Worm (Caenorhabditis elegans): ENCODE results near the gene C30F2.2.

C30F2.2 gene

ce11 chrX:16085094-16085493 is at the start of gene C30F2.2:
Gene C30F2.2 (minus strand): TSS chrX:16085215.
- TF ChIP-seq him-1 (tag; optimal IDR thresholded peaks at IDR 0.05) = no peak
- no peak for TF ChIP-seq dao-5 (tag; optimal IDR thresholded peaks at IDR 0.05)
- TF ChIP-seq W03F9.2 (tag; optimal IDR thresholded peaks at IDR 0.05) = no peak

- TF ChIP-seq him-1 (tag; optimal IDR thresholded peaks at IDR 0.05) (peak; percentile 2), dao-5 (tag; optimal IDR thresholded peaks at IDR 0.05) (no peak)
These were observed 48.8 kb upstream of the C30F2.2 start for ce11 chrX:16133815-16134214.

ce11 chrX:16131044-16131443 is 46.0 kb upstream of the C30F2.2 start:
- TF ChIP-seq W03F9.2 (tag; optimal IDR thresholded peaks at IDR 0.05) (no peak), dao-5 (tag; optimal IDR thresholded peaks at IDR 0.05) (no peak), him-1 (tag; optimal IDR thresholded peaks at IDR 0.05) (no peak)

- TF ChIP-seq him-1 (tag; optimal IDR thresholded peaks at IDR 0.05) (no peak), W03F9.2 (tag; optimal IDR thresholded peaks at IDR 0.05) (no peak), dao-5 (tag; optimal IDR thresholded peaks at IDR 0.05) (no peak)
These were observed 45.2 kb upstream of the C30F2.2 start for ce11 chrX:16130213-16130612.

- TF ChIP-seq dao-5 (tag; optimal IDR thresholded peaks at IDR 0.05) (no peak), W03F9.2 (tag; optimal IDR thresholded peaks at IDR 0.05) (no peak), him-1 (tag; optimal IDR thresholded peaks at IDR 0.05) (no peak)
These were observed 43.8 kb upstream of the C30F2.2 start, which contains the start of gene ZK1073.1 for ce11 chrX:16128794-16129193. Gene ZK1073.1 (minus strand): TSS chrX:16128865.

- TF ChIP-seq him-1 (tag; optimal IDR thresholded peaks at IDR 0.05) = no peak
These were observed 39.8 kb upstream of the C30F2.2 start for ce11 chrX:16124794-16125193.

ce11 chrX:16124290-16124689 is 39.3 kb upstream of the C30F2.2 start:
- no peak for TF ChIP-seq dao-5 (tag; optimal IDR thresholded peaks at IDR 0.05)
- TF ChIP-seq him-1 (tag; optimal IDR thresholded peaks at IDR 0.05) = no peak
- TF ChIP-seq W03F9.2 (tag; optimal IDR thresholded peaks at IDR 0.05) = no peak

ce11 chrX:16122628-16123027 is 37.6 kb upstream of the C30F2.2 start:
- TF ChIP-seq him-1 (tag; optimal IDR thresholded peaks at IDR 0.05) = no peak
- TF ChIP-seq W03F9.2 (tag; optimal IDR thresholded peaks at IDR 0.05) = no peak
- TF ChIP-seq dao-5 (tag; optimal IDR thresholded peaks at IDR 0.05) = no peak

- no peak for TF ChIP-seq him-1 (tag; optimal IDR thresholded peaks at IDR 0.05)
These were observed 32.6 kb upstream of the C30F2.2 start for ce11 chrX:16117618-16118017.

ce11 chrX:16117176-16117575 is 32.2 kb upstream of the C30F2.2 start:
- TF ChIP-seq W03F9.2 (tag; optimal IDR thresholded peaks at IDR 0.05) (no peak), dao-5 (tag; optimal IDR thresholded peaks at IDR 0.05) (no peak), him-1 (tag; optimal IDR thresholded peaks at IDR 0.05) (no peak)

ce11 chrX:16116279-16116678 is 31.3 kb upstream of the C30F2.2 start:
- no peak for TF ChIP-seq dao-5 (tag; optimal IDR thresholded peaks at IDR 0.05)
- TF ChIP-seq W03F9.2 (tag; optimal IDR thresholded peaks at IDR 0.05) = no peak
- TF ChIP-seq him-1 (tag; optimal IDR thresholded peaks at IDR 0.05) = no peak

ce11 chrX:16113996-16114395 is 29.0 kb upstream of the C30F2.2 start:
- no peak for TF ChIP-seq W03F9.2 (tag; optimal IDR thresholded peaks at IDR 0.05)
- TF ChIP-seq dao-5 (tag; optimal IDR thresholded peaks at IDR 0.05) = no peak
- TF ChIP-seq him-1 (tag; optimal IDR thresholded peaks at IDR 0.05) = no peak

ce11 chrX:16112923-16113322 is 27.9 kb upstream of the C30F2.2 start:
- no peak for TF ChIP-seq dao-5 (tag; optimal IDR thresholded peaks at IDR 0.05)
- no peak for TF ChIP-seq him-1 (tag; optimal IDR thresholded peaks at IDR 0.05)
- TF ChIP-seq W03F9.2 (tag; optimal IDR thresholded peaks at IDR 0.05) = no peak

- TF ChIP-seq W03F9.2 (tag; optimal IDR thresholded peaks at IDR 0.05) (no peak), him-1 (tag; optimal IDR thresholded peaks at IDR 0.05) (no peak), dao-5 (tag; optimal IDR thresholded peaks at IDR 0.05) (no peak)
These were observed 20.8 kb upstream of the C30F2.2 start for ce11 chrX:16105863-16106262.

- TF ChIP-seq W03F9.2 (tag; optimal IDR thresholded peaks at IDR 0.05) = no peak
- TF ChIP-seq dao-5 (tag; optimal IDR thresholded peaks at IDR 0.05) = no peak
- TF ChIP-seq him-1 (tag; optimal IDR thresholded peaks at IDR 0.05) = no peak
These were observed 18.4 kb upstream of the C30F2.2 start, which contains the start of gene ZK1073.2 for ce11 chrX:16103396-16103795. Gene ZK1073.2 (plus strand): TSS chrX:16103696.

- TF ChIP-seq him-1 (tag; optimal IDR thresholded peaks at IDR 0.05) = no peak
- TF ChIP-seq dao-5 (tag; optimal IDR thresholded peaks at IDR 0.05) = no peak
- no peak for TF ChIP-seq W03F9.2 (tag; optimal IDR thresholded peaks at IDR 0.05)
These were observed 14.2 kb upstream of the C30F2.2 start for ce11 chrX:16099251-16099650.

Measured in whole organism, L4/young adult.